Worm (Caenorhabditis elegans): ENCODE measurements around the gene C24A8.5.

The C24A8.5 gene

ce11 chrX:4371413-4371812 is 42.7 kb upstream of the C24A8.5 start, which contains the start of gene R160.13:
R160.13 (minus strand) TSS chrX:4371513.
- TF ChIP-seq hlh-15 (tag; optimal IDR thresholded peaks at IDR 0.05), result no peak
- TF ChIP-seq ceh-19 (GFP tag; optimal IDR thresholded peaks at IDR 0.05), result no peak
- no peak for TF ChIP-seq syd-9 (tag; optimal IDR thresholded peaks at IDR 0.05)
- TF ChIP-seq hlh-13 (GFP tag; optimal IDR thresholded peaks at IDR 0.05), result no peak
- TF ChIP-seq pha-4 (tag; optimal IDR thresholded peaks at IDR 0.05), result no peak
- no peak for TF ChIP-seq F13H6.1 (tag; optimal IDR thresholded peaks at IDR 0.05)

ce11 chrX:4370756-4371155 is 42.0 kb upstream of the C24A8.5 start, which contains the start of gene R160.5:
R160.5 (minus strand) TSS chrX:4370856.
- no peak for TF ChIP-seq T23F11.4 (GFP tag; optimal IDR thresholded peaks at IDR 0.05)
- no peak for TF ChIP-seq lin-11 (tag; optimal IDR thresholded peaks at IDR 0.05)
- TF ChIP-seq hlh-30 (tag; optimal IDR thresholded peaks at IDR 0.05; ENCODE audit: insufficient read depth), result no peak
- TF ChIP-seq ahr-1 (tag; optimal IDR thresholded peaks at IDR 0.05), result no peak
- TF ChIP-seq dve-1 (tag; optimal IDR thresholded peaks at IDR 0.05), result no peak
- TF ChIP-seq hlh-13 (GFP tag; optimal IDR thresholded peaks at IDR 0.05), result no peak
- TF ChIP-seq C38D4.7 (GFP tag; optimal IDR thresholded peaks at IDR 0.05), result no peak
- TF ChIP-seq odd-2 (tag; optimal IDR thresholded peaks at IDR 0.05), result no peak
- TF ChIP-seq nhr-11 (tag; optimal IDR thresholded peaks at IDR 0.05), result no peak
- TF ChIP-seq pros-1 (tag; optimal IDR thresholded peaks at IDR 0.05), result no peak
- TF ChIP-seq elt-2 (tag; optimal IDR thresholded peaks at IDR 0.05), result no peak
- TF ChIP-seq syd-9 (tag; optimal IDR thresholded peaks at IDR 0.05), result no peak
- no peak for TF ChIP-seq che-1 (tag; optimal IDR thresholded peaks at IDR 0.05)
- TF ChIP-seq ama-1 (optimal IDR thresholded peaks at IDR 0.05), result no peak
- TF ChIP-seq unc-55 (GFP tag; optimal IDR thresholded peaks at IDR 0.05), result no peak
- TF ChIP-seq nfya-1 (tag; optimal IDR thresholded peaks at IDR 0.05), result no peak
- no peak for TF ChIP-seq dmd-4 (tag; optimal IDR thresholded peaks at IDR 0.05; ENCODE audit: borderline replicate concordance)
- no peak for TF ChIP-seq ceh-48 (tag; optimal IDR thresholded peaks at IDR 0.05)

ce11 chrX:4368800-4369199 is 40.1 kb upstream of the C24A8.5 start, which contains the start of gene R160.4:
R160.4 (minus strand) TSS chrX:4368900.
- TF ChIP-seq hlh-13 (GFP tag; optimal IDR thresholded peaks at IDR 0.05) (no peak), ceh-18 (tag; optimal IDR thresholded peaks at IDR 0.05) (no peak), unc-55 (GFP tag; optimal IDR thresholded peaks at IDR 0.05) (no peak)

ce11 chrX:4367414-4367813 is 38.7 kb upstream of the C24A8.5 start, which contains the start of gene R160.10:
R160.10 (minus strand) TSS chrX:4367514.
- no peak for TF ChIP-seq F13H6.1 (tag; optimal IDR thresholded peaks at IDR 0.05)
- no peak for TF ChIP-seq pha-4 (tag; optimal IDR thresholded peaks at IDR 0.05)

ce11 chrX:4366231-4366630 is 37.5 kb upstream of the C24A8.5 start, which contains the start of gene R160.3:
R160.3 (minus strand) TSS chrX:4366331.
- no peak for TF ChIP-seq nhr-11 (tag; optimal IDR thresholded peaks at IDR 0.05)
- TF ChIP-seq madf-2 (tag; optimal IDR thresholded peaks at IDR 0.05), result no peak
- no peak for TF ChIP-seq C38D4.7 (GFP tag; optimal IDR thresholded peaks at IDR 0.05)
- no peak for TF ChIP-seq fkh-6 (tag; optimal IDR thresholded peaks at IDR 0.05)
- TF ChIP-seq pax-1 (tag; optimal IDR thresholded peaks at IDR 0.05), result no peak
- TF ChIP-seq eyg-1 (tag; optimal IDR thresholded peaks at IDR 0.05), result no peak
- TF ChIP-seq T23F11.4 (GFP tag; optimal IDR thresholded peaks at IDR 0.05), result no peak
- TF ChIP-seq nfya-1 (tag; optimal IDR thresholded peaks at IDR 0.05), result no peak
- TF ChIP-seq ceh-19 (GFP tag; optimal IDR thresholded peaks at IDR 0.05), result no peak
- TF ChIP-seq unc-3 (GFP tag; conservative IDR thresholded peaks at IDR 0.05), result no peak
- TF ChIP-seq unc-3 (tag; optimal IDR thresholded peaks at IDR 0.05), result no peak
- TF ChIP-seq hlh-6 (tag; optimal IDR thresholded peaks at IDR 0.05), result no peak
- no peak for TF ChIP-seq tbx-7 (tag; optimal IDR thresholded peaks at IDR 0.05)

ce11 chrX:4364877-4365276 is 36.2 kb upstream of the C24A8.5 start, which contains the start of gene F14H12.8:
F14H12.8 (minus strand) TSS chrX:4364977.
- TF ChIP-seq sdc-2 (tag; optimal IDR thresholded peaks at IDR 0.05) (no peak), unc-86 (tag; optimal IDR thresholded peaks at IDR 0.05) (no peak), hlh-30 (tag; optimal IDR thresholded peaks at IDR 0.05; ENCODE audit: insufficient read depth) (no peak)

Data from whole organism, late embryonic.